Worm (Caenorhabditis elegans): ENCODE results near the gene C17E7.12.

C17E7.12 gene

DNA sequence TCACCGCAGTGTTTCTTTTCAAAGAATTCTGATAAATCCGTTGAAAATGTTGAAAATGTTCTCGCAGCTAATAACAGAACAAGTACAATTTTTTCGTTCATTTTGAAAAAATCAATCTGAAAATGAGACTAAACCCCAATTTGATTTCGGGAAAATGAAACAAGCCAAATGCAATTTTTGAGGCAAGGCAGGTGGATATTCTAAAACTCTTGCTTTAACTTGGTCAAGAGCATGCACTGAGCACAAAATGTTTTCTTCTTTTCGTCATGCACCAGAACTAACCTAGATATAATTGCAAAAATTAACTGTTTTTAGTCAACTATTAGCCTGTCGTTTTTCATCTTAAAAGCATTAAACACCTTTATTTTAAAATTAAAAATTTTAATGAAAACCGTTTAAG is 8.3 kb upstream of the C17E7.12 start, which contains the start of gene irld-22:
irld-22 (minus strand) TSS at position 101 of the 400 bp plus-strand sequence.
- no peak for TF ChIP-seq mml-1 (tag; optimal IDR thresholded peaks at IDR 0.05)
- TF ChIP-seq nhr-67 (tag; optimal IDR thresholded peaks at IDR 0.05) = no peak
- no peak for TF ChIP-seq nhr-11 (tag; optimal IDR thresholded peaks at IDR 0.05)
- TF ChIP-seq elt-3 (tag; optimal IDR thresholded peaks at IDR 0.05) = no peak
- no peak for TF ChIP-seq fkh-2 (tag; optimal IDR thresholded peaks at IDR 0.05)
- TF ChIP-seq ceh-28 (tag; optimal IDR thresholded peaks at IDR 0.05) = no peak
- no peak for TF ChIP-seq nhr-28 (tag; optimal IDR thresholded peaks at IDR 0.05)
- TF ChIP-seq jun-1 (tag; optimal IDR thresholded peaks at IDR 0.05) = no peak
- no peak for TF ChIP-seq nhr-23 (tag; optimal IDR thresholded peaks at IDR 0.05)
- TF ChIP-seq nhr-25 (tag; optimal IDR thresholded peaks at IDR 0.05) = no peak
- TF ChIP-seq lsy-12 (tag; optimal IDR thresholded peaks at IDR 0.05) = no peak
- TF ChIP-seq ztf-4 (tag; optimal IDR thresholded peaks at IDR 0.05) = no peak
- no peak for TF ChIP-seq fos-1 (tag; optimal IDR thresholded peaks at IDR 0.05)
- no peak for TF ChIP-seq hmg-11 (tag; optimal IDR thresholded peaks at IDR 0.05)

DNA sequence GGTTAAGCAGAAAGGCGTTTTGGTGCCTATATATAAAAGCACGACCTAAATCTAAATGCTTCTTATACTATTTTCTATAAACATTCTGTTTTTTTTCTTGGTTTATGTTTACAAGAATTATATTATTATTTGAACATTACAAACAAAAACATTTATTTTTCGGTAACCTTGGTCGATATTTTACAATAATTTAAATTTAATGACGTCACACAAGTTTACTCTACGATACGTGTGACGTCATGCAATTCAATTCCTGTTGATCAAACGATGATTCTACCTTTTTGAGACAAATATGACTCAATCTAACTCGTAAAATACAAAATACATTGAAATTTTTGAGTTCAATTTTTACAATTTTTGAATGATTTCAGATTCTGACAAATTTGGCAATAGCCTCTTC is 4.2 kb upstream of the C17E7.12 start:
- no peak for TF ChIP-seq ceh-9 (tag; optimal IDR thresholded peaks at IDR 0.05)
- TF ChIP-seq ama-1 (optimal IDR thresholded peaks at IDR 0.05) = no peak
- TF ChIP-seq ztf-11 (tag; optimal IDR thresholded peaks at IDR 0.05) = no peak
- no peak for TF ChIP-seq egl-27 (tag; optimal IDR thresholded peaks at IDR 0.05)
- no peak for TF ChIP-seq jun-1 (tag; optimal IDR thresholded peaks at IDR 0.05)
- no peak for TF ChIP-seq aly-2 (tag; optimal IDR thresholded peaks at IDR 0.05)
- no peak for TF ChIP-seq mml-1 (tag; optimal IDR thresholded peaks at IDR 0.05)
- TF ChIP-seq lin-15B (tag; optimal IDR thresholded peaks at IDR 0.05) = no peak
- TF ChIP-seq egl-5 (tag; optimal IDR thresholded peaks at IDR 0.05) = no peak
- no peak for TF ChIP-seq fkh-2 (tag; optimal IDR thresholded peaks at IDR 0.05)
- TF ChIP-seq sea-2 (GFP tag; optimal IDR thresholded peaks at IDR 0.05) = no peak
- TF ChIP-seq lin-39 (tag; optimal IDR thresholded peaks at IDR 0.05) = no peak
- no peak for TF ChIP-seq fkh-10 (GFP tag; optimal IDR thresholded peaks at IDR 0.05)
- TF ChIP-seq tbx-2 (tag; optimal IDR thresholded peaks at IDR 0.05) = no peak
- no peak for TF ChIP-seq ztf-4 (tag; optimal IDR thresholded peaks at IDR 0.05)
- TF ChIP-seq nhr-25 (tag; optimal IDR thresholded peaks at IDR 0.05) = no peak
- no peak for TF ChIP-seq elt-2 (tag; optimal IDR thresholded peaks at IDR 0.05)
- no peak for TF ChIP-seq hmg-11 (tag; optimal IDR thresholded peaks at IDR 0.05)

DNA sequence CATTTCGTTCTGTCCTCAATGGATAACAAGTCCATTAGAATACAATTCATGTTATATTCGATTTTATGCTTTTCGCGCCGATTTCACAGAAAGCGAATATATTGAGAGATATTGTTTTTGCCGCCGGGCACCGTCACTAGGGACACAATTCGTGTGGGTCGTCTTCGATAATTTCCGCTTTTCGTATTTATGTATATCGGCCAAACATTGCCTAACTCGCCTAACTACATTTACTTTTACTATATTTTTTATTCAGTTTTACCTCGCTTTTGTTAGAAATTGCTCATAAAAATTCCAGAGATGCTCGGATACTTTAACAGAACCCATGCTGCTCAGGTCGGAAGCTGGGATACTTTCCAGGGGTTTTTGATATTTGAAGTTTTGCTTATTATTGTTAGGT is 2.8 kb upstream of the C17E7.12 start, which contains the start of gene sre-9:
sre-9 (plus strand) TSS at position 301 of the 400 bp plus-strand sequence.
- no peak for TF ChIP-seq unc-39 (tag; optimal IDR thresholded peaks at IDR 0.05)
- no peak for TF ChIP-seq lin-15B (tag; optimal IDR thresholded peaks at IDR 0.05)
- TF ChIP-seq ama-1 (optimal IDR thresholded peaks at IDR 0.05) = no peak
- no peak for TF ChIP-seq lin-39 (tag; optimal IDR thresholded peaks at IDR 0.05)
- no peak for TF ChIP-seq hmg-11 (tag; optimal IDR thresholded peaks at IDR 0.05)
- no peak for TF ChIP-seq nhr-237 (tag; optimal IDR thresholded peaks at IDR 0.05)

DNA sequence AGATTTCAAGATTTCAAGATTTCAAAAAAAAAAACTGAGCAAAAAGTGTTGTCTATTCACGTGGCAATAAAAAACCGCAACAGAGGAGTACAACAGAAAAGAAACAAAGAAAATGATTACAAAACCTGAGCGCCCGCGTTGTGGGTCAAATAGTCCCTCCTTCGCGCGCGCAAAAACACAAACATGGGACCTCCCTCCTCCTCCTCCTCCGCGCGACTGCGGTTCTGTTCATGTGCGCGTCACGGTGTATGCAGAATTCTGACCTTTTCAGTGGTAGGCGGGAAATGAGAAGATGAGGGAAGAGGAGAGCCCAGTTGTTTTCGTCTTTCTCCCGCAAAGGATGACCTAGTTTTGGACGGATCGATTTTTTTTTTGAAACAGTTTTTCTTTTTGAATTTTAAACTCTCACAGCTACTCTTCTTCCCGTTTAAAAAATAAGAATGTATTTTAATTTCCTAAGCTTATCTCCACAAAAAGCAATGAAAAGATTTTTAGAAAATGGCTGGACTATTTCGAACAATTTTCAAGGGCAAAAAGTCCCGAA is 614 bp upstream of the C17E7.12 start, which contains the start of gene C17E7.4:
C17E7.4 (plus strand) TSS at position 494 of the 544 bp plus-strand sequence.
- TF ChIP-seq aly-2 (tag; optimal IDR thresholded peaks at IDR 0.05) (no peak), jun-1 (tag; optimal IDR thresholded peaks at IDR 0.05) (no peak), lin-39 (tag; optimal IDR thresholded peaks at IDR 0.05) (no peak), snpc-4 (tag; optimal IDR thresholded peaks at IDR 0.05) (no peak), lin-15B (tag; optimal IDR thresholded peaks at IDR 0.05) (no peak), mml-1 (tag; optimal IDR thresholded peaks at IDR 0.05) (no peak), ZK546.5 (tag; optimal IDR thresholded peaks at IDR 0.05) (no peak), pha-4 (tag; optimal IDR thresholded peaks at IDR 0.05) (no peak), nhr-28 (tag; optimal IDR thresholded peaks at IDR 0.05) (no peak), lsy-12 (tag; optimal IDR thresholded peaks at IDR 0.05) (no peak), nhr-67 (tag; optimal IDR thresholded peaks at IDR 0.05) (no peak), nhr-76 (tag; optimal IDR thresholded peaks at IDR 0.05) (no peak)

DNA sequence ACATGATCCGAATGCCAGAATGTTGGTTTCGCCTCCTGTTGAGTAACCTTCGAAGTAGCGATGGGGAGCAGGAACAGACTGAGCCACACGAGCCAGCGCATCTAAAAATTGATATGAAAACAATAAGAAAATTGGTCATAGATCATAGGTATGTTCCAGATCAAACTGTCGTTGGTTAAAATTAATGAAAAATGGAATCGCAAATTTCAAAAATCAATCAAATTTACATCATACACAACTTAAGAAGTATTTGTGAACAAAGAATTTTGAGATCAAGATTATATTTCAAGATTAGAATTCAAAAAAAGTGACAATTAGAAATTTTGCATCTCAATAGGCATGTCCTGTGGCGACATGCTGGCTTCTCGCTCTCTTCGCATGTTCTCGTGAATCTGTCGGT is 1.1 kb downstream of the C17E7.12 start, which contains the start of gene C17E7.9:
C17E7.9 (minus strand) TSS at position 101 of the 400 bp plus-strand sequence.
- TF ChIP-seq skn-1 (tag; optimal IDR thresholded peaks at IDR 0.05) = no peak
- no peak for TF ChIP-seq fos-1 (tag; optimal IDR thresholded peaks at IDR 0.05)
- no peak for TF ChIP-seq fkh-2 (tag; optimal IDR thresholded peaks at IDR 0.05)
- TF ChIP-seq lin-15B (tag; optimal IDR thresholded peaks at IDR 0.05) = no peak
- TF ChIP-seq unc-39 (tag; optimal IDR thresholded peaks at IDR 0.05) = no peak
- no peak for TF ChIP-seq lsy-12 (tag; optimal IDR thresholded peaks at IDR 0.05)

All from whole organism, L3 larva.